Fruit fly (Drosophila melanogaster) whole organism, embryonic: ENCODE measurements around the gene Mnn1.
A peak's percentile ranks its signal among the peaks of the same experiment; 100 is the strongest.

Experiments used
- Ada2b ChIP-seq: fragments of 200-800 bp; sonication (Bioruptor generic); IDR thresholded peaks from 2 replicates; pipeline ENCODE4 v1.3.6; 2022; ENCODE audit warnings: missing biosample characterization, missing genetic modification characterization
- CG10267 ChIP-seq: fragments of 200-800 bp; sonication (Bioruptor generic); optimal IDR thresholded peaks from 2 replicates; lab custom pipeline; 2018; ENCODE audit warnings: missing biosample characterization, mild to moderate bottlenecking, missing genetic modification characterization, moderate library complexity
- CG10274 ChIP-seq: fragments of 200-800 bp; sonication (Bioruptor generic); optimal IDR thresholded peaks from 3 replicates; lab custom pipeline; 2017; ENCODE audit warnings: missing biosample characterization, mild to moderate bottlenecking, missing genetic modification characterization
- CG11093 ChIP-seq: fragments of 200-800 bp; sonication (Bioruptor generic); IDR thresholded peaks from 3 replicates; pipeline ENCODE4 v1.3.6; 2022; ENCODE audit warnings: missing biosample characterization, missing genetic modification characterization
- CG11456 ChIP-seq: fragments of 200-800 bp; sonication (Bioruptor generic); IDR thresholded peaks from 3 replicates; pipeline ENCODE4 v1.3.6; 2022; ENCODE audit warnings: missing biosample characterization, missing genetic modification characterization
- CG14667 ChIP-seq: fragments of 200-800 bp; sonication (Bioruptor generic); IDR thresholded peaks from 2 replicates; pipeline ENCODE4 v1.3.6; 2022; ENCODE audit warnings: missing biosample characterization, missing genetic modification characterization
- CG15601 ChIP-seq: fragments of 200-800 bp; sonication (Bioruptor generic); optimal IDR thresholded peaks from 3 replicates; lab custom pipeline; 2019; ENCODE audit warnings: missing biosample characterization, mild to moderate bottlenecking, missing genetic modification characterization, moderate library complexity
- CG18262 ChIP-seq: fragments of 200-800 bp; optimal IDR thresholded peaks from 3 replicates; lab custom pipeline; 2019; ENCODE audit warnings: missing biosample characterization, mild to moderate bottlenecking, missing genetic modification characterization, moderate library complexity
- CG32532 ChIP-seq: fragments of 200-800 bp; sonication (Bioruptor generic); IDR thresholded peaks from 2 replicates; pipeline ENCODE4 v1.3.6; 2022; ENCODE audit warnings: missing biosample characterization, missing genetic modification characterization
- CG42726 ChIP-seq: fragments of 200-800 bp; sonication (Bioruptor generic); IDR thresholded peaks from 2 replicates; pipeline ENCODE4 v1.3.6; 2022; ENCODE audit warnings: missing biosample characterization, missing genetic modification characterization; ENCODE audit not compliant: partially characterized antibody
- CG4404 ChIP-seq: fragments of 200-800 bp; sonication (Bioruptor generic); IDR thresholded peaks from 2 replicates; pipeline ENCODE4 v1.3.6; 2022; ENCODE audit warnings: missing biosample characterization, missing genetic modification characterization
- CG6254 ChIP-seq: fragments of 200-800 bp; sonication (Bioruptor generic); optimal IDR thresholded peaks from 3 replicates; lab custom pipeline; 2017; ENCODE audit warnings: mild to moderate bottlenecking, missing biosample characterization, missing genetic modification reagents, missing genetic modification characterization
- CG6272 ChIP-seq: fragments of 200-800 bp; sonication (Bioruptor generic); IDR thresholded peaks from 2 replicates; pipeline ENCODE4 v1.3.6; 2022; ENCODE audit warnings: missing biosample characterization, missing genetic modification characterization
- CG6654 ChIP-seq: fragments of 200-800 bp; sonication (Bioruptor generic); optimal IDR thresholded peaks from 2 replicates; lab custom pipeline; 2017; ENCODE audit warnings: missing biosample characterization, mild to moderate bottlenecking, missing genetic modification characterization
- CG8924 ChIP-seq: fragments of 200-800 bp; optimal IDR thresholded peaks from 3 replicates; lab custom pipeline; 2019; ENCODE audit warnings: missing biosample characterization, mild to moderate bottlenecking, missing genetic modification characterization, moderate library complexity
- CoRest ChIP-seq: fragments of 200-800 bp; sonication (Bioruptor generic); optimal IDR thresholded peaks from 3 replicates; lab custom pipeline; 2018; ENCODE audit warnings: missing biosample characterization, mild to moderate bottlenecking, missing genetic modification characterization, moderate library complexity
- Doc3 ChIP-seq: fragments of 200-800 bp; sonication (Bioruptor generic); IDR thresholded peaks from 3 replicates; pipeline ENCODE4 v1.3.6; 2022; ENCODE audit warnings: missing biosample characterization, missing genetic modification characterization; ENCODE audit not compliant: partially characterized antibody
- Drgx ChIP-seq: fragments of 200-800 bp; sonication (Bioruptor generic); IDR thresholded peaks from 2 replicates; pipeline ENCODE4 v1.3.6; 2022; ENCODE audit warnings: missing biosample characterization, missing genetic modification characterization
- Myb ChIP-seq: fragments of 200-800 bp; sonication (Bioruptor generic); optimal IDR thresholded peaks from 2 replicates; lab custom pipeline; 2016; ENCODE audit warnings: missing biosample characterization, missing genetic modification characterization
- NK7.1 ChIP-seq: fragments of 200-800 bp; sonication (Bioruptor generic); optimal IDR thresholded peaks from 3 replicates; lab custom pipeline; 2016; ENCODE audit warnings: missing biosample characterization, missing genetic modification characterization
- Opbp ChIP-seq: fragments of 200-800 bp; sonication (Bioruptor generic); IDR thresholded peaks from 3 replicates; pipeline ENCODE4 v1.3.6; 2022; ENCODE audit warnings: missing biosample characterization, missing genetic modification characterization; ENCODE audit not compliant: partially characterized antibody
- PHDP ChIP-seq: fragments of 200-800 bp; sonication (Bioruptor generic); optimal IDR thresholded peaks from 3 replicates; lab custom pipeline; 2018; ENCODE audit warnings: missing biosample characterization, mild to moderate bottlenecking, missing genetic modification characterization, moderate library complexity
- Poxn ChIP-seq: fragments of 200-800 bp; sonication (Bioruptor generic); IDR thresholded peaks from 2 replicates; pipeline ENCODE4 v1.3.6; 2022; ENCODE audit warnings: missing biosample characterization, missing genetic modification characterization
- Ptx1 ChIP-seq: fragments of 200-800 bp; sonication (Bioruptor generic); IDR thresholded peaks from 2 replicates; pipeline ENCODE4 v1.3.6; 2022; ENCODE audit warnings: missing biosample characterization, missing genetic modification characterization
- Sox100B ChIP-seq: fragments of 200-800 bp; sonication (Bioruptor generic); optimal IDR thresholded peaks from 3 replicates; lab custom pipeline; 2018; ENCODE audit warnings: missing biosample characterization, mild to moderate bottlenecking, missing genetic modification characterization
- Ssrp ChIP-seq: fragments of 200-800 bp; sonication (Bioruptor generic); optimal IDR thresholded peaks from 2 replicates; lab custom pipeline; 2018; ENCODE audit warnings: missing biosample characterization, mild to moderate bottlenecking, missing genetic modification characterization, moderate library complexity
- bab2 ChIP-seq: fragments of 200-800 bp; sonication (Bioruptor generic); optimal IDR thresholded peaks from 2 replicates; lab custom pipeline; 2016; ENCODE audit warnings: missing biosample characterization, missing genetic modification characterization
- chinmo ChIP-seq: fragments of 200-800 bp; sonication (Bioruptor generic); IDR thresholded peaks from 4 replicates; pipeline ENCODE4 v1.3.6; 2022; ENCODE audit warnings: missing biosample characterization, missing genetic modification characterization; ENCODE audit not compliant: partially characterized antibody
- dan ChIP-seq: fragments of 200-800 bp; sonication (Bioruptor generic); IDR thresholded peaks from 2 replicates; pipeline ENCODE4 v1.3.6; 2022; ENCODE audit warnings: missing biosample characterization, missing genetic modification characterization
- gcm ChIP-seq: fragments of 200-800 bp; sonication (Bioruptor generic); optimal IDR thresholded peaks from 2 replicates; lab custom pipeline; 2019; ENCODE audit warnings: missing biosample characterization, mild to moderate bottlenecking, missing genetic modification characterization, moderate library complexity
- grau ChIP-seq: fragments of 200-800 bp; optimal IDR thresholded peaks from 3 replicates; lab custom pipeline; 2019; ENCODE audit warnings: missing biosample characterization, mild to moderate bottlenecking, missing genetic modification characterization, moderate library complexity
- gt ChIP-seq: fragments of 200-800 bp; sonication (Bioruptor generic); IDR thresholded peaks from 2 replicates; pipeline ENCODE4 v1.3.6; 2022; ENCODE audit warnings: missing biosample characterization, missing genetic modification characterization
- ham ChIP-seq: fragments of 200-800 bp; sonication (Bioruptor generic); IDR thresholded peaks from 2 replicates; pipeline ENCODE4 v1.3.6; 2022; ENCODE audit warnings: missing biosample characterization, missing genetic modification characterization
- hth ChIP-seq: fragments of >200 bp; optimal IDR thresholded peaks from 2 replicates; lab custom pipeline; 2017; ENCODE audit warnings: inconsistent platforms
- jing ChIP-seq: fragments of 200-800 bp; sonication (Bioruptor generic); optimal IDR thresholded peaks from 2 replicates; lab custom pipeline; 2018; ENCODE audit warnings: missing biosample characterization, mild to moderate bottlenecking, missing genetic modification characterization
- jumu ChIP-seq: fragments of 200-800 bp; sonication (Bioruptor generic); optimal IDR thresholded peaks from 3 replicates; lab custom pipeline; 2016; ENCODE audit warnings: missing biosample characterization, missing genetic modification characterization
- lab ChIP-seq: fragments of 200-800 bp; sonication (Bioruptor generic); optimal IDR thresholded peaks from 3 replicates; lab custom pipeline; 2017; ENCODE audit warnings: missing biosample characterization, missing genetic modification characterization, mild to moderate bottlenecking, moderate library complexity, missing genetic modification reagents
- lmd ChIP-seq: fragments of 200-800 bp; sonication (Bioruptor generic); IDR thresholded peaks from 2 replicates; pipeline ENCODE4 v1.3.6; 2022; ENCODE audit warnings: missing biosample characterization, missing genetic modification characterization
- lov ChIP-seq, 2 experiments: fragments of 200-800 bp in 1 of 2; fragments of >200 bp in 1 of 2; sonication (Bioruptor generic) in 1 of 2; IDR thresholded peaks in 1 of 2; optimal IDR thresholded peaks in 1 of 2; 2 replicates in 1 of 2; 3 replicates in 1 of 2; pipeline versions ENCODE4 v1.3.6 to Lab custom; 2017 to 2022; ENCODE audit warnings: missing biosample characterization in 1 of 2, missing genetic modification characterization in 1 of 2
- nerfin-1 ChIP-seq: fragments of 200-800 bp; sonication (Bioruptor generic); optimal IDR thresholded peaks from 3 replicates; lab custom pipeline; 2019; ENCODE audit warnings: missing biosample characterization, mild to moderate bottlenecking, missing genetic modification characterization, moderate library complexity
- pb ChIP-seq: fragments of 200-800 bp; sonication (Bioruptor generic); optimal IDR thresholded peaks from 3 replicates; lab custom pipeline; 2016; ENCODE audit warnings: missing biosample characterization, missing genetic modification characterization
- pho ChIP-seq: fragments of 200-800 bp; sonication (Bioruptor generic); optimal IDR thresholded peaks from 2 replicates; lab custom pipeline; 2016; ENCODE audit warnings: missing biosample characterization, missing genetic modification characterization
- pnt ChIP-seq: fragments of 200-800 bp; sonication (Bioruptor generic); optimal IDR thresholded peaks from 3 replicates; lab custom pipeline; 2016; ENCODE audit warnings: missing biosample characterization, missing genetic modification characterization
- pzg ChIP-seq: fragments of 200-800 bp; sonication (Bioruptor generic); optimal IDR thresholded peaks from 3 replicates; lab custom pipeline; 2018; ENCODE audit warnings: missing biosample characterization, mild to moderate bottlenecking, missing genetic modification characterization, moderate library complexity
- ranshi ChIP-seq: fragments of 200-800 bp; sonication (Bioruptor generic); IDR thresholded peaks from 2 replicates; pipeline ENCODE4 v1.3.6; 2022; ENCODE audit warnings: missing biosample characterization, missing genetic modification characterization
- repo ChIP-seq: fragments of 200-800 bp; sonication (Bioruptor generic); optimal IDR thresholded peaks from 2 replicates; lab custom pipeline; 2016; ENCODE audit warnings: missing biosample characterization, missing genetic modification characterization
- rib ChIP-seq: fragments of 200-800 bp; sonication (Bioruptor generic); IDR thresholded peaks from 2 replicates; pipeline ENCODE4 v1.3.6; 2022; ENCODE audit warnings: missing biosample characterization, missing genetic modification characterization
- row ChIP-seq: fragments of 200-800 bp; sonication (Bioruptor generic); IDR thresholded peaks from 3 replicates; pipeline ENCODE4 v1.3.6; 2022; ENCODE audit warnings: missing biosample characterization, missing genetic modification characterization
- tap ChIP-seq: fragments of 200-800 bp; optimal IDR thresholded peaks from 3 replicates; lab custom pipeline; 2019; ENCODE audit warnings: missing biosample characterization, mild to moderate bottlenecking, missing genetic modification characterization, moderate library complexity
- trh ChIP-seq: fragments of 200-800 bp; sonication (Bioruptor generic); optimal IDR thresholded peaks from 2 replicates; lab custom pipeline; 2016; ENCODE audit warnings: missing biosample characterization, missing genetic modification characterization
- zfh1 ChIP-seq: fragments of 200-800 bp; sonication (Bioruptor generic); IDR thresholded peaks from 3 replicates; pipeline ENCODE4 v1.3.6; 2022; ENCODE audit warnings: missing biosample characterization, missing genetic modification characterization

The Mnn1 gene

DNA sequence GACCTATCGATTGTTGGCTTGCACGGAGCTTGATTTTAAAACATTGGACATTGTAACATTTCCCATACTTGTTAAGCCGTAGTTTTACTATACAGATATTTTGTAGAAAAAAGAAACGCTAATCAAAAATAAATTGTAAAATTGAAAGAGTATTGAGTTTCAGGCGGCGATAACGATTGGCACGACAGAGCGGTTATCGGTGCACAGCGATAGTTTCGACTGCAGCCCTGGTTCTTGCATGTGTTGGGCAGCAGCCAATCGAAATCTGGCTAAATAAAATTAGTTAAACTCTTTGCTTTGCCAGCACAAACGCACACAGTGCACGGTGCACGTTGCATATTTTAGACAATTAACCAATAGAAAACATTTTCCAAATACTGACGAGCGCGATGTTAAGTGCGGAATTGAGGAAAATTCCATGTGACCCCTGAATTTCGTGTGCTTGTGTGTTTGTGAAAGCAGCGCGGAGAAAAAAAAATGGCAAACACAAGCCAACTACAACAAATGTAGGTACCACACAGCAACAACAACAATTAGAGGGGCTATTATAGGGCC, 18.3 kb upstream of the Mnn1 start, which contains the start of gene milt (continued):
- peak; percentile 68; the same call in 2 of the 3 replicates for TF ChIP-seq Doc3
- TF ChIP-seq Sox100B (GFP tag; lab: Kevin White, UChicago): no peak
- TF ChIP-seq CG15601 (tag; lab: Kevin White, UChicago): peak; percentile 52
- no peak for TF ChIP-seq CG6272 (GFP tag; lab: Robert Waterston, UW)
- TF ChIP-seq grau (tag; lab: Kevin White, UChicago): peak; percentile 3
- TF ChIP-seq CG10267 (tag; lab: Kevin White, UChicago): peak; percentile 66
- TF ChIP-seq CG8924 (tag; lab: Kevin White, UChicago): peak; percentile 79
- no peak for TF ChIP-seq CG11093 (GFP tag; lab: Robert Waterston, UW)
- no peak for TF ChIP-seq CG11456 (GFP tag; lab: Robert Waterston, UW)
- no peak for TF ChIP-seq Poxn
- TF ChIP-seq CG32532 (GFP tag; lab: Robert Waterston, UW): no peak
- no peak for TF ChIP-seq hth (lab: Kevin White, UChicago)
- TF ChIP-seq chinmo (GFP tag; lab: Robert Waterston, UW): peak; percentile 78
- TF ChIP-seq gt (GFP tag; lab: Robert Waterston, UW): no peak
- peak; percentile 35; the same call in 1 of the 3 replicates for TF ChIP-seq zfh1 (GFP tag; lab: Robert Waterston, UW)
- peak; percentile 33 for TF ChIP-seq Myb (GFP tag; lab: Kevin White, UChicago)
- TF ChIP-seq lov (optimal IDR thresholded peaks at IDR 0.05; lab: Kevin White, UChicago): no peak
- no peak for TF ChIP-seq lov (GFP tag; IDR thresholded peaks at IDR 0.05; lab: Robert Waterston, UW)
- TF ChIP-seq Ptx1 (GFP tag; lab: Robert Waterston, UW): no peak
- no peak for TF ChIP-seq pb
- no peak for TF ChIP-seq jumu (GFP tag; lab: Kevin White, UChicago)
- TF ChIP-seq bab2 (GFP tag; lab: Kevin White, UChicago): no peak
- no peak for TF ChIP-seq ranshi
- peak; percentile 72 for TF ChIP-seq pzg (GFP tag; lab: Kevin White, UChicago)
- TF ChIP-seq Opbp (GFP tag; lab: Robert Waterston, UW): peak; percentile 91
- TF ChIP-seq jing (GFP tag; lab: Kevin White, UChicago): no peak
- no peak for TF ChIP-seq CG4404 (GFP tag; lab: Robert Waterston, UW)
- no peak for TF ChIP-seq trh
- peak; percentile 37; the same call in 1 of the 3 replicates for TF ChIP-seq row
- TF ChIP-seq CG6654 (GFP tag; lab: Kevin White, UChicago): no peak
- TF ChIP-seq pnt (GFP tag; lab: Kevin White, UChicago): no peak
- no peak for TF ChIP-seq rib (GFP tag; lab: Robert Waterston, UW)
- TF ChIP-seq CG6254 (GFP tag; lab: Kevin White, UChicago): no peak
- no peak for TF ChIP-seq CG14667 (GFP tag; lab: Robert Waterston, UW)
- no peak for TF ChIP-seq lab
- TF ChIP-seq Drgx (GFP tag; lab: Robert Waterston, UW): no peak
- no peak for TF ChIP-seq repo
- no peak for TF ChIP-seq PHDP (tag; lab: Kevin White, UChicago)
- no peak for TF ChIP-seq pho (GFP tag; lab: Kevin White, UChicago)
- peak; percentile 31 for TF ChIP-seq nerfin-1 (tag; lab: Kevin White, UChicago)
- no peak for TF ChIP-seq dan (GFP tag; lab: Robert Waterston, UW)
- TF ChIP-seq tap (tag; lab: Kevin White, UChicago): no peak
- TF ChIP-seq lmd (GFP tag; lab: Robert Waterston, UW): no peak
- TF ChIP-seq NK7.1 (GFP tag; lab: Kevin White, UChicago): no peak
- TF ChIP-seq CG18262 (tag; lab: Kevin White, UChicago): no peak
- peak; percentile 2 for TF ChIP-seq Ssrp
- no peak for TF ChIP-seq CoRest (tag; lab: Kevin White, UChicago)
- TF ChIP-seq ham (GFP tag; lab: Robert Waterston, UW): no peak
- TF ChIP-seq CG10274 (GFP tag; lab: Kevin White, UChicago): no peak
- no peak for TF ChIP-seq gcm (GFP tag; lab: Kevin White, UChicago)
- TF ChIP-seq Ada2b (GFP tag; lab: Robert Waterston, UW): no peak
- TF ChIP-seq CG42726 (GFP tag; lab: Robert Waterston, UW): peak; percentile 86
